Fruit fly (Drosophila melanogaster): Measurements from ENCODE around the gene loj.

DNA sequence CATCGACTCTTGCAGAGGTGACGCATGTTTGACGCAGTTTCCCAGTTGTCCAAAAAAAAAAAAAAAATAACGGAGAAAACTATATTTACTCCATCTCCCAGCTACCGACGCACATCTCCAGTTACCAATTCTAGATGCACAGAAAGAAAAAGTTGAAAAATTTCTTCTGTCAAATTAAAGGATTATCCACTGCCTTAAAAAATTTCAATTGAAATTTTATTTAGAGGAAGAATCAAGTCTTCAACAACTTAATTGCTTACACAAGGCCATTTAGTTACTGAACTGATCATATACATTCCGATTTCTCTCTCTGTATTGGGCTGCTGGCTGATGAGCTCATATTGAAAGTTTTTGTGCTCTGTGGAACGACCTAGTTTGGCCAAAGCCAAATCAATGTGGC is 8.8 kb upstream of the loj start:
- TF ChIP-seq EcR (GFP tag; optimal IDR thresholded peaks at IDR 0.05) (no peak), usp (GFP tag; optimal IDR thresholded peaks at IDR 0.05) (no peak), CG8478 (optimal IDR thresholded peaks at IDR 0.05) (no peak), psq (optimal IDR thresholded peaks at IDR 0.05) (no peak)
